Worm (Caenorhabditis elegans) whole organism, early embryonic: ENCODE measurements around the gene let-767.

Experiments
- B0310.2 ChIP-seq: sonication (generic microtip); optimal IDR thresholded peaks from 2 replicates; lab custom pipeline; 2016; ENCODE audit warnings: mild to moderate bottlenecking, missing genetic modification characterization, missing compliant biosample characterization
- ets-7 ChIP-seq: sonication (generic microtip); optimal IDR thresholded peaks from 2 replicates; lab custom pipeline; 2016; ENCODE audit warnings: missing genotype, missing genetic modification characterization, missing compliant biosample characterization
- flt-1 ChIP-seq: fragments of 200-800 bp; sonication (Bioruptor generic); IDR thresholded peaks from 2 replicates; pipeline ENCODE4 v1.3.6; 2022; ENCODE audit warnings: missing genetic modification characterization, missing compliant biosample characterization
- hmbx-1 ChIP-seq: sonication (generic microtip); optimal IDR thresholded peaks from 2 replicates; lab custom pipeline; 2016; ENCODE audit warnings: mild to moderate bottlenecking, missing genetic modification characterization, missing compliant biosample characterization
- tbx-37 ChIP-seq: fragments of 200-800 bp; sonication (Bioruptor generic); conservative IDR thresholded peaks from 2 replicates; pipeline ENCODE4 v1.3.6; 2022; ENCODE audit warnings: missing genetic modification reagents, missing genetic modification characterization, missing compliant biosample characterization

DNA sequence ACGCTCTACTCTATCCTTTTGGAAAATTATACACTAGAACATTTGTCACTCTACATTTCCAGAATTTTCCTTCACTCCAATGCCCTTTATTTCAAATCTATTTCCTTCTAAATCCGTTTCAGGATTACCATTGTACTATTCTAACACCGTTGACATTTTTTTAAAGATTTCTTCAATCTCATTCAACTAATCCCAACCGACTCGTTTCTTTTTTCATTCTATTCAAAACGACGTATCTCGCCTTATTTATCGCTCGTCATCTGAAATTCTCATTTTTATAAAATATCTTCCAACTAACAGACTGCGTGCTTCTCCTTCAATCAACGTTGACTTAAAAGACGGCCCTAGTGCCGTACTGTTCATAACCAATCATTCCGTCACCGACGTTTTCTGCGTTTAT lies 13.3 kb upstream of the let-767 start, which contains the start of gene akap-1:
- TF ChIP-seq flt-1 (GFP tag; lab: Robert Waterston, UW) = no peak
- no peak for TF ChIP-seq B0310.2 (tag; lab: Kevin White, UChicago)
- no peak for TF ChIP-seq ets-7 (tag; lab: Kevin White, UChicago)
- no peak for TF ChIP-seq hmbx-1
- TF ChIP-seq tbx-37 (GFP tag; lab: Robert Waterston, UW) = no peak
